Fruit fly (Drosophila melanogaster) whole organism, adult: Measurements from ENCODE around the gene FucT6.

Experiments used
- Clk ChIP-seq: fragments of 200-800 bp; sonication (Bioruptor generic); optimal IDR thresholded peaks from 2 replicates; lab custom pipeline; 2017; ENCODE audit warnings: missing biosample characterization, missing genetic modification characterization
- Mnt ChIP-seq: fragments of 200-800 bp; sonication (Bioruptor generic); optimal IDR thresholded peaks from 2 replicates; lab custom pipeline; 2016; ENCODE audit warnings: missing biosample characterization, mild to moderate bottlenecking, missing genetic modification characterization
- kay ChIP-seq: fragments of 200-800 bp; sonication (Bioruptor generic); peaks from one replicate; lab custom pipeline; 2016; ENCODE audit warnings: missing biosample characterization, missing genetic modification characterization, borderline replicate concordance
- ovo ChIP-seq: fragments of 200-800 bp; sonication (Bioruptor generic); optimal IDR thresholded peaks from 2 replicates; lab custom pipeline; 2016; ENCODE audit warnings: missing biosample characterization, missing genetic modification characterization

DNA sequence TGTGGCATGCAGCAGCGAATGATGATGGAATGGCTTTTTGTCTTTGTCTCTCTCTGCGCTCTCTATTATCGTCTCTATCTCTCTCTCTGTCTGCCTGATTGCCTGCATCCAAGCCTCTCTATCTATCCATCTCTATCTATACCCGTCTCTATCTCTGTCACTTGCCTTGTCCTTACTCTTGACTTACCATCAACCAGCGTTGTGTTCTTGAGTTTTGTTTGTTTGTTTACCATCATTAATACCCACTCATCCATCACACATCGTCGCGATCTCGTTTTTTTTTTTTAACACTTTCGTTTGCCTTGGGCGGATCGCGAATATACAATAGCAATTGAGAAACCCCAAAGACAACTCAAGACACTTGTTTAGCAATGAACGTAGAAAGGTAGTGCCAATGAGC is 20.1 kb downstream of the FucT6 start:
- TF ChIP-seq Clk (GFP tag; lab: Kevin White, UChicago) = no peak
- no peak for TF ChIP-seq Mnt (GFP tag; lab: Kevin White, UChicago)
- TF ChIP-seq ovo (GFP tag; lab: Kevin White, UChicago) = no peak
- TF ChIP-seq kay (GFP tag; lab: Kevin White, UChicago) = no peak
